Worm (Caenorhabditis elegans): ENCODE results near the gene W09C2.7.

Gene W09C2.7

ce11 chrIV:9632966-9633494, 10.9 kb upstream of the W09C2.7 start:
- no peak for TF ChIP-seq lir-3 (tag; optimal IDR thresholded peaks at IDR 0.05; ENCODE audit: poor library complexity)
- TF ChIP-seq lin-35 (GFP tag; optimal IDR thresholded peaks at IDR 0.05) = peak in 1 of 2 experiments; percentile 9
- TF ChIP-seq isw-1 (GFP tag; IDR thresholded peaks at IDR 0.05) = no peak
- TF ChIP-seq hlh-4 (tag; optimal IDR thresholded peaks at IDR 0.05) = no peak
- TF ChIP-seq nhr-28 (tag; optimal IDR thresholded peaks at IDR 0.05) = no peak
- no peak for TF ChIP-seq unc-62 (GFP tag; optimal IDR thresholded peaks at IDR 0.05)
- no peak for TF ChIP-seq nhr-12 (tag; optimal IDR thresholded peaks at IDR 0.05)
- no peak for TF ChIP-seq mab-9 (GFP tag; IDR thresholded peaks at IDR 0.05)
- TF ChIP-seq lin-13 (GFP tag; optimal IDR thresholded peaks at IDR 0.05) = no peak
- TF ChIP-seq skn-1 (tag; optimal IDR thresholded peaks at IDR 0.05) = no peak
- TF ChIP-seq rnt-1 (tag; optimal IDR thresholded peaks at IDR 0.05) = no peak
- peak; percentile 43 for TF ChIP-seq lin-14 (GFP tag; optimal IDR thresholded peaks at IDR 0.05)
- no peak for TF ChIP-seq mep-1 (tag; optimal IDR thresholded peaks at IDR 0.05)
- no peak for TF ChIP-seq dpl-1 (GFP tag; optimal IDR thresholded peaks at IDR 0.05)
- TF ChIP-seq ama-1 (optimal IDR thresholded peaks at IDR 0.05) = no peak
- TF ChIP-seq elt-2 (tag; optimal IDR thresholded peaks at IDR 0.05) = no peak
- TF ChIP-seq blmp-1 (tag; optimal IDR thresholded peaks at IDR 0.05) = peak; percentile 46
- no peak for TF ChIP-seq swsn-7 (tag; optimal IDR thresholded peaks at IDR 0.05)
- no peak for TF ChIP-seq nhr-84 (tag; optimal IDR thresholded peaks at IDR 0.05)
- no peak for TF ChIP-seq egl-13 (tag; optimal IDR thresholded peaks at IDR 0.05)
- no peak for TF ChIP-seq unc-98 (GFP tag; IDR thresholded peaks at IDR 0.05)
- TF ChIP-seq grh-1 (GFP tag; IDR thresholded peaks at IDR 0.05) = no peak
- TF ChIP-seq tlp-1 (tag; optimal IDR thresholded peaks at IDR 0.05) = no peak
- no peak for TF ChIP-seq pag-3 (tag; optimal IDR thresholded peaks at IDR 0.05; ENCODE audit: borderline replicate concordance, insufficient read depth)
- TF ChIP-seq nhr-71 (tag; optimal IDR thresholded peaks at IDR 0.05) = peak; percentile 45
- TF ChIP-seq ces-1 (GFP tag; optimal IDR thresholded peaks at IDR 0.05) = no peak
- TF ChIP-seq sup-37 (GFP tag; optimal IDR thresholded peaks at IDR 0.05) = no peak
- no peak for TF ChIP-seq lsy-2 (tag; optimal IDR thresholded peaks at IDR 0.05)
- peak in 1 of 2 experiments; percentile 17 for TF ChIP-seq mdl-1 (tag; optimal IDR thresholded peaks at IDR 0.05)
- TF ChIP-seq xbp-1 (tag; optimal IDR thresholded peaks at IDR 0.05) = no peak
- no peak for TF ChIP-seq fkh-4 (tag; optimal IDR thresholded peaks at IDR 0.05; ENCODE audit: borderline replicate concordance)
- no peak for TF ChIP-seq jun-1 (tag; optimal IDR thresholded peaks at IDR 0.05)
- no peak for TF ChIP-seq fkh-10 (GFP tag; optimal IDR thresholded peaks at IDR 0.05)
- TF ChIP-seq ceh-90 (tag; optimal IDR thresholded peaks at IDR 0.05) = no peak
- TF ChIP-seq snu-23 (GFP tag; optimal IDR thresholded peaks at IDR 0.05) = no peak
- TF ChIP-seq sptf-1 (tag; optimal IDR thresholded peaks at IDR 0.05) = no peak
- no peak for TF ChIP-seq nhr-76 (tag; optimal IDR thresholded peaks at IDR 0.05)
- TF ChIP-seq lin-15B (tag; optimal IDR thresholded peaks at IDR 0.05) = no peak
- no peak for TF ChIP-seq unc-86 (tag; optimal IDR thresholded peaks at IDR 0.05)
- peak in 4 of 6 experiments; percentile 53 to 63 (median 56) for TF ChIP-seq elt-3 (tag; optimal IDR thresholded peaks at IDR 0.05)
- no peak for TF ChIP-seq fkh-8 (tag; optimal IDR thresholded peaks at IDR 0.05)
- peak; percentile 86 for TF ChIP-seq nhr-85 (tag)
- no peak for TF ChIP-seq unc-130 (tag; optimal IDR thresholded peaks at IDR 0.05)
- TF ChIP-seq snpc-4 (tag; optimal IDR thresholded peaks at IDR 0.05) = no peak
- no peak for TF ChIP-seq ceh-8 (GFP tag; optimal IDR thresholded peaks at IDR 0.05)
- no peak for TF ChIP-seq fos-1 (tag; optimal IDR thresholded peaks at IDR 0.05)
- no peak for TF ChIP-seq C04F5.9 (tag; optimal IDR thresholded peaks at IDR 0.05)
- TF ChIP-seq aha-1 (tag; optimal IDR thresholded peaks at IDR 0.05) = no peak
- no peak for TF ChIP-seq F16B12.6 (tag; optimal IDR thresholded peaks at IDR 0.05)
- no peak for TF ChIP-seq C16A3.4 (tag; optimal IDR thresholded peaks at IDR 0.05)
- no peak for TF ChIP-seq aly-2 (tag; optimal IDR thresholded peaks at IDR 0.05)
- no peak for TF ChIP-seq C34B4.2 (tag; optimal IDR thresholded peaks at IDR 0.05)
- TF ChIP-seq lin-39 (tag; optimal IDR thresholded peaks at IDR 0.05) = no peak
- no peak for TF ChIP-seq hlh-17 (GFP tag; optimal IDR thresholded peaks at IDR 0.05; ENCODE audit: borderline replicate concordance)

Measured in whole organism, L1 larva.